Worm (Caenorhabditis elegans) whole organism, mixed stage, embryonic: ENCODE measurements around the gene F49C5.7.
"Not testable (repeated sequence)": the region's sequence is repeated elsewhere in the genome, so short reads cannot be mapped to it uniquely, and the experiment has no call there.

Experiments used
- blmp-1 ChIP-seq: fragments of 150-350 bp; optimal IDR thresholded peaks from 2 replicates; lab custom pipeline; 2014; ENCODE audit warnings: missing biosample characterization, missing genetic modification characterization
- elt-1 ChIP-seq: sonication (generic microtip); optimal IDR thresholded peaks from 2 replicates; lab custom pipeline; 2017; ENCODE audit warnings: missing genetic modification characterization, mild to moderate bottlenecking, missing compliant biosample characterization, antibody characterized with exemption, moderate library complexity, borderline replicate concordance; ENCODE audit not compliant: insufficient read depth
- lin-13 ChIP-seq: fragments of 150-350 bp; optimal IDR thresholded peaks from 2 replicates; lab custom pipeline; 2014; ENCODE audit warnings: missing biosample characterization, missing genetic modification characterization
- lsy-2 ChIP-seq: fragments of 150-350 bp; optimal IDR thresholded peaks from 2 replicates; lab custom pipeline; 2014; ENCODE audit warnings: missing biosample characterization, missing genetic modification characterization
- nhr-28 ChIP-seq: fragments of 150-350 bp; optimal IDR thresholded peaks from 2 replicates; lab custom pipeline; 2014; ENCODE audit warnings: missing biosample characterization, missing genetic modification characterization
- pha-4 ChIP-seq: fragments of 150-350 bp; optimal IDR thresholded peaks from 2 replicates; lab custom pipeline; 2018; ENCODE audit warnings: missing biosample characterization, missing genetic modification reagents, missing genetic modification characterization
- unc-62 ChIP-seq: fragments of 150-350 bp; optimal IDR thresholded peaks from 2 replicates; lab custom pipeline; 2014; ENCODE audit warnings: missing biosample characterization, missing genetic modification reagents, missing genetic modification characterization
- ztf-11 ChIP-seq: fragments of 150-350 bp; optimal IDR thresholded peaks from 2 replicates; lab custom pipeline; 2014; ENCODE audit warnings: missing biosample characterization, missing genetic modification characterization

- not testable (repeated sequence) for TF ChIP-seq nhr-28 (tag; lab: Kevin White, UChicago); lin-13 (tag; lab: Kevin White, UChicago); unc-62 (GFP tag; lab: Kevin White, UChicago); ztf-11 (tag; lab: Kevin White, UChicago); lsy-2 (tag; lab: Kevin White, UChicago); blmp-1 (tag; lab: Kevin White, UChicago); elt-1 (tag; lab: Kevin White, UChicago); pha-4 (tag; lab: Kevin White, UChicago)
Measured at ce11 chrII:12536203-12536602, 29.7 kb upstream of the F49C5.7 start, which contains the start of gene F49C5.3.
